Fruit fly (Drosophila melanogaster) whole organism, embryonic: ENCODE data around the gene rno.
A peak's percentile ranks its signal among the peaks of the same experiment; 100 is the strongest.

ENCODE experiments used
- B-H1 ChIP-seq: fragments of 200-800 bp; sonication (Bioruptor generic); IDR thresholded peaks from 3 replicates; pipeline ENCODE4 v1.3.6; 2022; ENCODE audit warnings: missing biosample characterization, missing genetic modification characterization
- BEAF-32 ChIP-seq: fragments of 200-800 bp; sonication (Bioruptor generic); optimal IDR thresholded peaks from 3 replicates; lab custom pipeline; 2017; ENCODE audit warnings: missing biosample characterization, missing genetic modification characterization, mild to moderate bottlenecking, moderate library complexity, missing genetic modification reagents
- CG10959 ChIP-seq: fragments of 200-800 bp; sonication (Bioruptor generic); IDR thresholded peaks from 2 replicates; pipeline ENCODE4 v1.3.6; 2022; ENCODE audit warnings: missing biosample characterization, missing genetic modification characterization
- CG12236 ChIP-seq: fragments of 200-800 bp; sonication (Bioruptor generic); optimal IDR thresholded peaks from 2 replicates; lab custom pipeline; 2016; ENCODE audit warnings: missing biosample characterization, missing genetic modification characterization
- CG12659 ChIP-seq: fragments of 200-800 bp; sonication (Bioruptor generic); optimal IDR thresholded peaks from 3 replicates; lab custom pipeline; 2017; ENCODE audit warnings: mild to moderate bottlenecking, missing biosample characterization, missing genetic modification reagents, missing genetic modification characterization
- CG12769 ChIP-seq: fragments of 200-800 bp; sonication (Bioruptor generic); optimal IDR thresholded peaks from 2 replicates; lab custom pipeline; 2019; ENCODE audit warnings: missing biosample characterization, mild to moderate bottlenecking, missing genetic modification characterization, moderate library complexity
- CG15269 ChIP-seq: fragments of 200-800 bp; sonication (Bioruptor generic); optimal IDR thresholded peaks from 2 replicates; lab custom pipeline; 2018; ENCODE audit warnings: missing biosample characterization, mild to moderate bottlenecking, missing genetic modification characterization, moderate library complexity
- CG17186 ChIP-seq: fragments of 200-800 bp; sonication (Bioruptor generic); optimal IDR thresholded peaks from 3 replicates; lab custom pipeline; 2017; ENCODE audit warnings: missing biosample characterization, missing genetic modification reagents, missing genetic modification characterization
- CG18764 ChIP-seq: fragments of 200-800 bp; sonication (Bioruptor generic); optimal IDR thresholded peaks from 3 replicates; lab custom pipeline; 2016; ENCODE audit warnings: missing biosample characterization, missing genetic modification characterization
- CG3847 ChIP-seq: fragments of 200-800 bp; sonication (Bioruptor generic); IDR thresholded peaks from 2 replicates; pipeline ENCODE4 v1.3.6; 2022; ENCODE audit warnings: missing biosample characterization, missing genetic modification characterization
- CG5180 ChIP-seq: fragments of 200-800 bp; sonication (Bioruptor generic); optimal IDR thresholded peaks from 3 replicates; lab custom pipeline; 2017; ENCODE audit warnings: missing biosample characterization, missing genetic modification characterization, mild to moderate bottlenecking, moderate library complexity, missing genetic modification reagents
- CG5953 ChIP-seq: fragments of 200-800 bp; sonication (Bioruptor generic); IDR thresholded peaks from 2 replicates; pipeline ENCODE4 v1.3.6; 2022; ENCODE audit warnings: missing biosample characterization, missing genetic modification characterization
- CG7271 ChIP-seq: fragments of 200-800 bp; sonication (Bioruptor generic); optimal IDR thresholded peaks from 2 replicates; lab custom pipeline; 2018; ENCODE audit warnings: missing biosample characterization, mild to moderate bottlenecking, missing genetic modification characterization, moderate library complexity
- CG7963 ChIP-seq: fragments of 200-800 bp; sonication (Bioruptor generic); IDR thresholded peaks from 3 replicates; pipeline ENCODE4 v1.3.6; 2022; ENCODE audit warnings: missing biosample characterization, missing genetic modification characterization; ENCODE audit not compliant: partially characterized antibody
- CG9215 ChIP-seq: fragments of 200-800 bp; sonication (Bioruptor generic); IDR thresholded peaks from 2 replicates; pipeline ENCODE4 v1.3.6; 2022; ENCODE audit warnings: missing biosample characterization, missing genetic modification characterization
- Dip3 ChIP-seq: fragments of 200-800 bp; sonication (Bioruptor generic); optimal IDR thresholded peaks from 3 replicates; lab custom pipeline; 2016; ENCODE audit warnings: missing biosample characterization, missing genetic modification characterization
- Dll ChIP-seq: fragments of 200-800 bp; sonication (Bioruptor generic); IDR thresholded peaks from 4 replicates; pipeline ENCODE4 v1.3.6; 2022; ENCODE audit warnings: missing biosample characterization, missing genetic modification characterization; ENCODE audit not compliant: partially characterized antibody
- E2f2 ChIP-seq: fragments of 200-800 bp; sonication (Bioruptor generic); IDR thresholded peaks from 2 replicates; pipeline ENCODE4 v1.3.6; 2022; ENCODE audit warnings: missing biosample characterization, missing genetic modification characterization
- Lhr ChIP-seq: fragments of 200-800 bp; sonication (Bioruptor generic); optimal IDR thresholded peaks from 3 replicates; lab custom pipeline; 2017; ENCODE audit warnings: mild to moderate bottlenecking, missing biosample characterization, missing genetic modification reagents, missing genetic modification characterization
- Mad ChIP-seq: fragments of 200-800 bp; sonication (Bioruptor generic); optimal IDR thresholded peaks from 2 replicates; lab custom pipeline; 2016; ENCODE audit warnings: missing biosample characterization, missing genetic modification characterization
- Sin3A ChIP-seq: fragments of >200 bp; optimal IDR thresholded peaks from 2 replicates; lab custom pipeline; 2018
- Six4 ChIP-seq: fragments of 200-800 bp; sonication (Bioruptor generic); optimal IDR thresholded peaks from 2 replicates; lab custom pipeline; 2016; ENCODE audit warnings: missing biosample characterization, missing genetic modification characterization
- Sox102F ChIP-seq: fragments of 200-800 bp; sonication (Bioruptor generic); optimal IDR thresholded peaks from 2 replicates; lab custom pipeline; 2018; ENCODE audit warnings: missing biosample characterization, mild to moderate bottlenecking, missing genetic modification characterization, moderate library complexity
- aop ChIP-seq: fragments of 200-800 bp; sonication (Bioruptor generic); IDR thresholded peaks from 2 replicates; pipeline ENCODE4 v1.3.6; 2022; ENCODE audit warnings: missing biosample characterization, missing genetic modification characterization
- bcd ChIP-seq: fragments of 200-800 bp; sonication (Bioruptor generic); optimal IDR thresholded peaks from 2 replicates; lab custom pipeline; 2017; ENCODE audit warnings: missing biosample characterization, mild to moderate bottlenecking, missing genetic modification characterization
- bigmax ChIP-seq: fragments of 200-800 bp; sonication (Bioruptor generic); optimal IDR thresholded peaks from 2 replicates; lab custom pipeline; 2018; ENCODE audit warnings: missing biosample characterization, mild to moderate bottlenecking, missing genetic modification characterization
- cas ChIP-seq: fragments of 200-800 bp; sonication (Bioruptor generic); IDR thresholded peaks from 2 replicates; pipeline ENCODE4 v1.3.6; 2022; ENCODE audit warnings: missing biosample characterization, missing genetic modification characterization
- chm ChIP-seq: fragments of 200-800 bp; sonication (Bioruptor generic); IDR thresholded peaks from 2 replicates; pipeline ENCODE4 v1.3.6; 2022; ENCODE audit warnings: missing biosample characterization, missing genetic modification characterization
- crc ChIP-seq: fragments of 200-800 bp; sonication (Bioruptor generic); optimal IDR thresholded peaks from 2 replicates; lab custom pipeline; 2016; ENCODE audit warnings: missing biosample characterization, missing genetic modification characterization
- crp ChIP-seq, 2 experiments: fragments of 200-800 bp; sonication (Bioruptor generic); optimal IDR thresholded peaks; 2 replicates in 1 of 2; 3 replicates in 1 of 2; lab custom pipeline; 2017; ENCODE audit warnings: missing biosample characterization in 2 of 2, missing genetic modification characterization in 2 of 2, mild to moderate bottlenecking in 1 of 2, moderate library complexity in 1 of 2
- dimm ChIP-seq: fragments of 200-800 bp; sonication (Bioruptor generic); IDR thresholded peaks from 2 replicates; pipeline ENCODE4 v1.3.6; 2022; ENCODE audit warnings: missing biosample characterization, missing genetic modification characterization
- emc ChIP-seq: fragments of 200-800 bp; sonication (Bioruptor generic); optimal IDR thresholded peaks from 2 replicates; lab custom pipeline; 2016; ENCODE audit warnings: missing biosample characterization, missing genetic modification characterization
- eve ChIP-seq, 2 experiments: fragments of >200 bp; optimal IDR thresholded peaks; 2 replicates each; lab custom pipeline; 2017; ENCODE audit warnings: missing biosample characterization in 2 of 2, missing genetic modification characterization in 2 of 2
- fd102C ChIP-seq: fragments of 200-800 bp; sonication (Bioruptor generic); optimal IDR thresholded peaks from 2 replicates; lab custom pipeline; 2018; ENCODE audit warnings: missing biosample characterization, mild to moderate bottlenecking, missing genetic modification characterization, moderate library complexity
- fru ChIP-seq: fragments of >200 bp; optimal IDR thresholded peaks from 2 replicates; lab custom pipeline; 2017
- grau ChIP-seq: fragments of 200-800 bp; optimal IDR thresholded peaks from 3 replicates; lab custom pipeline; 2019; ENCODE audit warnings: missing biosample characterization, mild to moderate bottlenecking, missing genetic modification characterization, moderate library complexity
- gt ChIP-seq: fragments of 200-800 bp; sonication (Bioruptor generic); IDR thresholded peaks from 2 replicates; pipeline ENCODE4 v1.3.6; 2022; ENCODE audit warnings: missing biosample characterization, missing genetic modification characterization
- h ChIP-seq: fragments of >200 bp; optimal IDR thresholded peaks from 2 replicates; lab custom pipeline; 2017
- lov ChIP-seq, 2 experiments: fragments of 200-800 bp in 1 of 2; fragments of >200 bp in 1 of 2; sonication (Bioruptor generic) in 1 of 2; IDR thresholded peaks in 1 of 2; optimal IDR thresholded peaks in 1 of 2; 2 replicates in 1 of 2; 3 replicates in 1 of 2; pipeline versions ENCODE4 v1.3.6 to Lab custom; 2017 to 2022; ENCODE audit warnings: missing biosample characterization in 1 of 2, missing genetic modification characterization in 1 of 2
- mam ChIP-seq: fragments of 200-800 bp; sonication (Bioruptor generic); optimal IDR thresholded peaks from 3 replicates; lab custom pipeline; 2016; ENCODE audit warnings: missing biosample characterization, missing genetic modification characterization
- nmo ChIP-seq: fragments of 200-800 bp; sonication (Bioruptor generic); optimal IDR thresholded peaks from 2 replicates; lab custom pipeline; 2018; ENCODE audit warnings: missing biosample characterization, mild to moderate bottlenecking, missing genetic modification characterization, moderate library complexity
- odd ChIP-seq: fragments of 200-800 bp; sonication (Bioruptor generic); optimal IDR thresholded peaks from 2 replicates; lab custom pipeline; 2017; ENCODE audit warnings: missing biosample characterization, mild to moderate bottlenecking, missing genetic modification characterization
- pan ChIP-seq, 4 experiments: fragments of >200 bp in 3 of 4; fragments of 200-800 bp in 1 of 4; sonication (Bioruptor generic) in 1 of 4; optimal IDR thresholded peaks in 3 of 4; IDR thresholded peaks in 1 of 4; 2 replicates each; pipeline versions ENCODE4 v1.3.6 to Lab custom; 2017 to 2022; ENCODE audit warnings: missing biosample characterization in 2 of 4, missing genetic modification characterization in 2 of 4, mixed read lengths in 1 of 4
- sc ChIP-seq, 3 experiments: fragments of >200 bp in 2 of 3; fragments of 200-800 bp in 1 of 3; sonication (Bioruptor generic) in 1 of 3; optimal IDR thresholded peaks; 2 replicates in 2 of 3; 3 replicates in 1 of 3; lab custom pipeline; 2017; ENCODE audit warnings: mild to moderate bottlenecking in 1 of 3, missing biosample characterization in 1 of 3, missing genetic modification characterization in 1 of 3, missing genetic modification reagents in 1 of 3
- trem ChIP-seq: fragments of 200-800 bp; optimal IDR thresholded peaks from 3 replicates; lab custom pipeline; 2019; ENCODE audit warnings: missing biosample characterization, mild to moderate bottlenecking, missing genetic modification characterization, moderate library complexity
- unpg ChIP-seq: fragments of 200-800 bp; sonication (Bioruptor generic); optimal IDR thresholded peaks from 3 replicates; lab custom pipeline; 2018; ENCODE audit warnings: missing biosample characterization, mild to moderate bottlenecking, missing genetic modification characterization, moderate library complexity
- zfh1 ChIP-seq: fragments of 200-800 bp; sonication (Bioruptor generic); IDR thresholded peaks from 3 replicates; pipeline ENCODE4 v1.3.6; 2022; ENCODE audit warnings: missing biosample characterization, missing genetic modification characterization

Gene rno

dm6 chr3L:223019-223902, 23.7 kb upstream of the rno start, which contains the start of the genes pyx and CG33229 (continued):
- TF ChIP-seq CG7963 (no peak), unpg (GFP tag; lab: Kevin White, UChicago) (peak; percentile 74), CG12769 (tag; lab: Kevin White, UChicago) (peak; percentile 80), Dip3 (GFP tag; lab: Kevin White, UChicago) (peak; percentile 87), aop (GFP tag; lab: Robert Waterston, UW) (peak; percentile 70), CG12659 (GFP tag; lab: Kevin White, UChicago) (peak; percentile 89), emc (GFP tag; lab: Kevin White, UChicago) (peak; percentile 57), Lhr (GFP tag; lab: Kevin White, UChicago) (peak; percentile 31), zfh1 (GFP tag; lab: Robert Waterston, UW) (peak; percentile 67), crp (GFP tag; optimal IDR thresholded peaks at IDR 0.05; lab: Kevin White, UChicago) (peak in 1 of 2 experiments; percentile 30), B-H1 (GFP tag; lab: Robert Waterston, UW) (peak; percentile 60; the same call in 2 of the 3 replicates), nmo (GFP tag; lab: Kevin White, UChicago) (peak; percentile 91), Six4 (peak; percentile 78), dimm (GFP tag; lab: Robert Waterston, UW) (peak; percentile 38; the same call in 1 of the 2 replicates), Mad (GFP tag; lab: Kevin White, UChicago) (peak; percentile 89), h (lab: Kevin White, UChicago) (no peak), BEAF-32 (GFP tag; lab: Kevin White, UChicago) (peak; percentile 37), cas (GFP tag; lab: Robert Waterston, UW) (peak; percentile 88), CG10959 (0 out of 2 replicates have a peak, but pooled peaks have one; percentile 21), CG15269 (tag; lab: Kevin White, UChicago) (peak; percentile 88), CG5953 (GFP tag; lab: Robert Waterston, UW) (peak; percentile 69), odd (GFP tag; lab: Kevin White, UChicago) (peak; percentile 45), CG7271 (no peak), eve (GFP tag; optimal IDR thresholded peaks at IDR 0.05; lab: Kevin White, UChicago) (no peak), CG3847 (GFP tag; lab: Robert Waterston, UW) (peak; percentile 87), gt (GFP tag; lab: Robert Waterston, UW) (no peak; the same call in 1 of the 2 replicates), sc (optimal IDR thresholded peaks at IDR 0.05; lab: Kevin White, UChicago) (no peak), sc (GFP tag; optimal IDR thresholded peaks at IDR 0.05; lab: Kevin White, UChicago) (peak; percentile 75), lov (optimal IDR thresholded peaks at IDR 0.05; lab: Kevin White, UChicago) (no peak), lov (GFP tag; IDR thresholded peaks at IDR 0.05; lab: Robert Waterston, UW) (no peak), CG18764 (GFP tag; lab: Kevin White, UChicago) (peak; percentile 77), CG12236 (GFP tag; lab: Kevin White, UChicago) (no peak), chm (peak; percentile 37; the same call in 1 of the 2 replicates), pan (optimal IDR thresholded peaks at IDR 0.05; lab: Kevin White, UChicago) (no peak), pan (GFP tag; optimal IDR thresholded peaks at IDR 0.05 in 1 of 2, IDR thresholded peaks at IDR 0.05 in 1 of 2) (peak in 1 of 2 experiments; percentile 70), crc (GFP tag; lab: Kevin White, UChicago) (peak; percentile 60), mam (GFP tag; lab: Kevin White, UChicago) (peak; percentile 90), fru (lab: Kevin White, UChicago) (no peak), trem (tag; lab: Kevin White, UChicago) (peak; percentile 33), bigmax (no peak), Dll (0 out of 4 replicates have a peak, but pooled peaks have one; percentile 26), bcd (GFP tag; lab: Kevin White, UChicago) (peak; percentile 86), Sox102F (GFP tag; lab: Kevin White, UChicago) (peak; percentile 78), fd102C (GFP tag; lab: Kevin White, UChicago) (no peak), CG5180 (peak; percentile 73), grau (peak; percentile 89), Sin3A (lab: Kevin White, UChicago) (no peak), CG9215 (GFP tag; lab: Robert Waterston, UW) (peak; percentile 87), E2f2 (GFP tag; lab: Robert Waterston, UW) (peak; percentile 93), CG17186 (GFP tag; lab: Kevin White, UChicago) (peak; percentile 37)
